Fruit fly (Drosophila melanogaster) whole organism, embryonic: ENCODE measurements around the gene CG6066.

ENCODE experiments used
- Blimp-1 ChIP-seq: fragments of 200-800 bp; sonication (Bioruptor generic); optimal IDR thresholded peaks from 3 replicates; lab custom pipeline; 2018; ENCODE audit warnings: missing biosample characterization, missing genetic modification characterization, mild to moderate bottlenecking, moderate library complexity, missing genetic modification reagents
- CG10979 ChIP-seq: fragments of 200-800 bp; sonication (Bioruptor generic); optimal IDR thresholded peaks from 2 replicates; lab custom pipeline; 2018; ENCODE audit warnings: missing biosample characterization, mild to moderate bottlenecking, missing genetic modification characterization, moderate library complexity
- CG12155 ChIP-seq: fragments of 200-800 bp; sonication (Bioruptor generic); optimal IDR thresholded peaks from 3 replicates; lab custom pipeline; 2016; ENCODE audit warnings: missing biosample characterization, missing genetic modification characterization
- CG13775 ChIP-seq: fragments of 200-800 bp; sonication (Bioruptor generic); optimal IDR thresholded peaks from 3 replicates; lab custom pipeline; 2017; ENCODE audit warnings: missing biosample characterization, mild to moderate bottlenecking, missing genetic modification characterization
- CG15514 ChIP-seq: fragments of 200-800 bp; sonication (Bioruptor generic); optimal IDR thresholded peaks from 3 replicates; lab custom pipeline; 2017; ENCODE audit warnings: missing biosample characterization, missing genetic modification characterization, mild to moderate bottlenecking, moderate library complexity, missing genetic modification reagents
- CG17912 ChIP-seq: fragments of 200-800 bp; sonication (Bioruptor generic); optimal IDR thresholded peaks from 2 replicates; lab custom pipeline; 2018; ENCODE audit warnings: missing biosample characterization, mild to moderate bottlenecking, missing genetic modification characterization
- CG2129 ChIP-seq: fragments of 200-800 bp; sonication (Bioruptor generic); IDR thresholded peaks from 2 replicates; pipeline ENCODE4 v1.3.6; 2022; ENCODE audit warnings: missing biosample characterization, missing genetic modification characterization; ENCODE audit not compliant: partially characterized antibody
- CG2199 ChIP-seq: fragments of 200-800 bp; sonication (Bioruptor generic); IDR thresholded peaks from 3 replicates; pipeline ENCODE4 v1.3.6; 2022; ENCODE audit warnings: missing biosample characterization, missing genetic modification characterization
- CG3163 ChIP-seq: fragments of 200-800 bp; sonication (Bioruptor generic); optimal IDR thresholded peaks from 3 replicates; lab custom pipeline; 2016; ENCODE audit warnings: missing biosample characterization, missing genetic modification characterization
- CG3995 ChIP-seq: fragments of 200-800 bp; sonication (Bioruptor generic); optimal IDR thresholded peaks from 3 replicates; lab custom pipeline; 2016; ENCODE audit warnings: missing biosample characterization, missing genetic modification characterization
- CG4707 ChIP-seq: fragments of 200-800 bp; sonication (Bioruptor generic); optimal IDR thresholded peaks from 2 replicates; lab custom pipeline; 2018; ENCODE audit warnings: missing biosample characterization, mild to moderate bottlenecking, missing genetic modification characterization, moderate library complexity
- CG5953 ChIP-seq: fragments of 200-800 bp; sonication (Bioruptor generic); IDR thresholded peaks from 2 replicates; pipeline ENCODE4 v1.3.6; 2022; ENCODE audit warnings: missing biosample characterization, missing genetic modification characterization
- CG6175 ChIP-seq: fragments of 200-800 bp; sonication (Bioruptor generic); IDR thresholded peaks from 3 replicates; pipeline ENCODE4 v1.3.6; 2022; ENCODE audit warnings: missing biosample characterization, missing genetic modification characterization
- CG6791 ChIP-seq: fragments of 200-800 bp; sonication (Bioruptor generic); IDR thresholded peaks from 3 replicates; pipeline ENCODE4 v1.3.6; 2022; ENCODE audit warnings: missing biosample characterization, missing genetic modification characterization; ENCODE audit not compliant: partially characterized antibody
- CTCF ChIP-seq: fragments of 200-800 bp; sonication (Bioruptor generic); optimal IDR thresholded peaks from 2 replicates; lab custom pipeline; 2017; ENCODE audit warnings: missing biosample characterization, mild to moderate bottlenecking, missing genetic modification characterization, moderate library complexity
- Dll ChIP-seq: fragments of 200-800 bp; sonication (Bioruptor generic); IDR thresholded peaks from 4 replicates; pipeline ENCODE4 v1.3.6; 2022; ENCODE audit warnings: missing biosample characterization, missing genetic modification characterization; ENCODE audit not compliant: partially characterized antibody
- Fer3 ChIP-seq: fragments of 200-800 bp; sonication (Bioruptor generic); optimal IDR thresholded peaks from 2 replicates; lab custom pipeline; 2018; ENCODE audit warnings: missing biosample characterization, mild to moderate bottlenecking, missing genetic modification characterization, moderate library complexity
- Hr78 ChIP-seq, 2 experiments: fragments of 200-800 bp in 1 of 2; fragments of >200 bp in 1 of 2; sonication (Bioruptor generic) in 1 of 2; optimal IDR thresholded peaks; 2 replicates each; lab custom pipeline; 2017 to 2019; ENCODE audit warnings: missing biosample characterization in 2 of 2, missing genetic modification characterization in 2 of 2, mild to moderate bottlenecking in 1 of 2, moderate library complexity in 1 of 2
- Neu2 ChIP-seq: fragments of 200-800 bp; sonication (Bioruptor generic); optimal IDR thresholded peaks from 3 replicates; lab custom pipeline; 2016; ENCODE audit warnings: missing biosample characterization, missing genetic modification characterization, borderline replicate concordance
- Pdp1 ChIP-seq, 2 experiments: fragments of 200-800 bp; sonication (Bioruptor generic); optimal IDR thresholded peaks; 3 replicates each; lab custom pipeline; 2016; ENCODE audit warnings: missing biosample characterization in 2 of 2, missing genetic modification characterization in 2 of 2, mild to moderate bottlenecking in 1 of 2, moderate library complexity in 1 of 2
- Poxn ChIP-seq: fragments of 200-800 bp; sonication (Bioruptor generic); IDR thresholded peaks from 2 replicates; pipeline ENCODE4 v1.3.6; 2022; ENCODE audit warnings: missing biosample characterization, missing genetic modification characterization
- Sox102F ChIP-seq: fragments of 200-800 bp; sonication (Bioruptor generic); optimal IDR thresholded peaks from 2 replicates; lab custom pipeline; 2018; ENCODE audit warnings: missing biosample characterization, mild to moderate bottlenecking, missing genetic modification characterization, moderate library complexity
- Sry-δ ChIP-seq: fragments of 200-800 bp; sonication (Bioruptor generic); optimal IDR thresholded peaks from 2 replicates; lab custom pipeline; 2016; ENCODE audit warnings: missing biosample characterization, missing genetic modification characterization
- Ssrp ChIP-seq: fragments of 200-800 bp; sonication (Bioruptor generic); optimal IDR thresholded peaks from 2 replicates; lab custom pipeline; 2018; ENCODE audit warnings: missing biosample characterization, mild to moderate bottlenecking, missing genetic modification characterization, moderate library complexity
- Trl ChIP-seq, 3 experiments: fragments of >200 bp in 2 of 3; fragments of 200-800 bp in 1 of 3; sonication (Bioruptor generic) in 1 of 3; optimal IDR thresholded peaks; 2 replicates in 1 of 3; 3 replicates in 2 of 3; lab custom pipeline; 2016 to 2017; ENCODE audit warnings: missing biosample characterization in 1 of 3, missing genetic modification characterization in 1 of 3
- ap ChIP-seq: fragments of 200-800 bp; sonication (Bioruptor generic); IDR thresholded peaks from 2 replicates; pipeline ENCODE4 v1.3.6; 2022; ENCODE audit warnings: missing biosample characterization, missing genetic modification characterization
- bbx ChIP-seq: fragments of 200-800 bp; sonication (Bioruptor generic); IDR thresholded peaks from 2 replicates; pipeline ENCODE4 v1.3.6; 2022; ENCODE audit warnings: missing biosample characterization, missing genetic modification characterization; ENCODE audit not compliant: partially characterized antibody
- dmrt99B ChIP-seq: fragments of 200-800 bp; sonication (Bioruptor generic); optimal IDR thresholded peaks from 2 replicates; lab custom pipeline; 2018; ENCODE audit warnings: missing biosample characterization, mild to moderate bottlenecking, missing genetic modification characterization, moderate library complexity
- dpn ChIP-seq, 2 experiments: fragments of 200-800 bp; sonication (Bioruptor generic); optimal IDR thresholded peaks; 3 replicates each; lab custom pipeline; 2016; ENCODE audit warnings: missing biosample characterization in 2 of 2, missing genetic modification characterization in 2 of 2
- dysf ChIP-seq: fragments of 200-800 bp; sonication (Bioruptor generic); IDR thresholded peaks from 3 replicates; pipeline ENCODE4 v1.3.6; 2022; ENCODE audit warnings: missing biosample characterization, missing genetic modification characterization
- grn ChIP-seq: fragments of 200-800 bp; sonication (Bioruptor generic); optimal IDR thresholded peaks from 3 replicates; lab custom pipeline; 2017; ENCODE audit warnings: missing biosample characterization, missing genetic modification characterization
- gt ChIP-seq: fragments of 200-800 bp; sonication (Bioruptor generic); IDR thresholded peaks from 2 replicates; pipeline ENCODE4 v1.3.6; 2022; ENCODE audit warnings: missing biosample characterization, missing genetic modification characterization
- kni ChIP-seq: fragments of 200-800 bp; sonication (Bioruptor generic); optimal IDR thresholded peaks from 3 replicates; lab custom pipeline; 2017; ENCODE audit warnings: mild to moderate bottlenecking, missing biosample characterization, missing genetic modification reagents, missing genetic modification characterization
- lab ChIP-seq: fragments of 200-800 bp; sonication (Bioruptor generic); optimal IDR thresholded peaks from 3 replicates; lab custom pipeline; 2017; ENCODE audit warnings: missing biosample characterization, missing genetic modification characterization, mild to moderate bottlenecking, moderate library complexity, missing genetic modification reagents
- nmo ChIP-seq: fragments of 200-800 bp; sonication (Bioruptor generic); optimal IDR thresholded peaks from 2 replicates; lab custom pipeline; 2018; ENCODE audit warnings: missing biosample characterization, mild to moderate bottlenecking, missing genetic modification characterization, moderate library complexity
- pros ChIP-seq: fragments of 200-800 bp; sonication (Bioruptor generic); optimal IDR thresholded peaks from 3 replicates; lab custom pipeline; 2019; ENCODE audit warnings: missing biosample characterization, mild to moderate bottlenecking, missing genetic modification characterization, moderate library complexity
- psq ChIP-seq: fragments of 200-800 bp; sonication (Bioruptor generic); optimal IDR thresholded peaks from 2 replicates; lab custom pipeline; 2017; ENCODE audit warnings: missing biosample characterization, missing genetic modification characterization
- run ChIP-seq: fragments of 200-800 bp; sonication (Bioruptor generic); optimal IDR thresholded peaks from 3 replicates; lab custom pipeline; 2018; ENCODE audit warnings: missing biosample characterization, mild to moderate bottlenecking, missing genetic modification characterization
- sens ChIP-seq: fragments of 200-800 bp; sonication (Bioruptor generic); peaks from one replicate; lab custom pipeline; 2016; ENCODE audit warnings: missing biosample characterization, missing genetic modification characterization
- sima ChIP-seq: fragments of 200-800 bp; sonication (Bioruptor generic); optimal IDR thresholded peaks from 2 replicates; lab custom pipeline; 2016; ENCODE audit warnings: missing biosample characterization, missing genetic modification characterization
- tup ChIP-seq: fragments of 200-800 bp; sonication (Bioruptor generic); optimal IDR thresholded peaks from 2 replicates; lab custom pipeline; 2016; ENCODE audit warnings: missing biosample characterization, mild to moderate bottlenecking, missing genetic modification characterization, moderate library complexity
- vvl ChIP-seq: fragments of 200-800 bp; sonication (Bioruptor generic); IDR thresholded peaks from 2 replicates; pipeline ENCODE4 v1.3.6; 2022; ENCODE audit warnings: missing biosample characterization, missing genetic modification characterization
- z ChIP-seq: fragments of 200-800 bp; sonication (Bioruptor generic); IDR thresholded peaks from 3 replicates; pipeline ENCODE4 v1.3.6; 2022; ENCODE audit warnings: missing biosample characterization, missing genetic modification characterization
- zen2 ChIP-seq: fragments of 200-800 bp; sonication (Bioruptor generic); IDR thresholded peaks from 3 replicates; pipeline ENCODE4 v1.3.6; 2022; ENCODE audit warnings: missing biosample characterization, missing genetic modification characterization; ENCODE audit not compliant: partially characterized antibody

The CG6066 gene

dm6 chr3R:27082752-27083151 is 33.8 kb downstream of the CG6066 start (continued):
- TF ChIP-seq CG2199 (GFP tag; lab: Robert Waterston, UW) (0 out of 3 replicates have a peak, but pooled peaks have one; percentile 35), Ssrp (tag; lab: Kevin White, UChicago) (no peak), CG5953 (GFP tag; lab: Robert Waterston, UW) (no peak), CG6791 (peak; percentile 58; the same call in 2 of the 3 replicates), CG15514 (no peak), psq (GFP tag; lab: Kevin White, UChicago) (no peak), sens (peak; percentile 50), CTCF (GFP tag; lab: Kevin White, UChicago) (peak; percentile 80), ap (GFP tag; lab: Robert Waterston, UW) (no peak), run (tag; lab: Kevin White, UChicago) (no peak), bbx (GFP tag; lab: Robert Waterston, UW) (no peak), dmrt99B (tag; lab: Kevin White, UChicago) (no peak), Neu2 (GFP tag; lab: Kevin White, UChicago) (no peak), vvl (GFP tag; lab: Robert Waterston, UW) (no peak)

DNA sequence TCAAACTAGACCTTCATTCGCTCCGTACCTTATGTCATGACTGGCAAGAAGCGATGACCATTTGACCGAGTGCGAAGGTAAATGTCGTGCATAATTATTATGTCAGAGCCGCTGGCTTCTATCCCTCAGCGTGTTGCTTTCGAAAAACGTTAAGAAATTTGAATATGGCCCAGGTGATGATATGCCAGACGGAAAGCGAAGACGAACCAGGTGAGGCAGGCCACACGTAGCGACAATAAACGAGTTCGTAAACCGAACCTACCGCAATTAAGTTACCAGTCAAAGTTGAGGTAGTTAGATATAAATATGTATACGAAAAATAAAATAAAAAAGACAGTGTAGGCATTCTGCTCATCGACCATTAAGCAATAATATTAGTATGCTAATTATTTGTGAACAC is 39.9 kb downstream of the CG6066 start:
- TF ChIP-seq lab: no peak
- no peak for TF ChIP-seq sima (GFP tag; lab: Kevin White, UChicago)
- peak; percentile 9 for TF ChIP-seq kni (GFP tag; lab: Kevin White, UChicago)
- no peak for TF ChIP-seq CG10979 (tag; lab: Kevin White, UChicago)
- peak; percentile 79 for TF ChIP-seq vvl (GFP tag; lab: Robert Waterston, UW)
- TF ChIP-seq Blimp-1: peak; percentile 94
- peak in 1 of 2 experiments; percentile 80 for TF ChIP-seq Pdp1 (GFP tag; optimal IDR thresholded peaks at IDR 0.05; lab: Kevin White, UChicago)
- TF ChIP-seq CG13775 (GFP tag; lab: Kevin White, UChicago): no peak
- no peak for TF ChIP-seq CG17912
- TF ChIP-seq Hr78 (GFP tag; optimal IDR thresholded peaks at IDR 0.05; lab: Kevin White, UChicago): peak in 1 of 2 experiments; percentile 70
- TF ChIP-seq pros (GFP tag; lab: Kevin White, UChicago): peak; percentile 28

- TF ChIP-seq tup (GFP tag; lab: Kevin White, UChicago): no peak
- TF ChIP-seq Blimp-1: peak; percentile 57
- peak; percentile 86 for TF ChIP-seq CG3163 (GFP tag; lab: Kevin White, UChicago)
- TF ChIP-seq Trl (optimal IDR thresholded peaks at IDR 0.05; lab: Kevin White, UChicago): peak in 1 of 2 experiments; percentile 49
- no peak for TF ChIP-seq Trl (GFP tag; optimal IDR thresholded peaks at IDR 0.05; lab: Kevin White, UChicago)
- TF ChIP-seq z: peak; percentile 73; the same call in 2 of the 3 replicates
- peak; percentile 44 for TF ChIP-seq sens
- no peak for TF ChIP-seq Sox102F (GFP tag; lab: Kevin White, UChicago)
These were observed 40.8 kb downstream of the CG6066 start, which contains the start of gene CG14257 for dm6 chr3R:27075694-27076093. Gene CG14257 (plus strand): TSS chr3R:27075870.

DNA sequence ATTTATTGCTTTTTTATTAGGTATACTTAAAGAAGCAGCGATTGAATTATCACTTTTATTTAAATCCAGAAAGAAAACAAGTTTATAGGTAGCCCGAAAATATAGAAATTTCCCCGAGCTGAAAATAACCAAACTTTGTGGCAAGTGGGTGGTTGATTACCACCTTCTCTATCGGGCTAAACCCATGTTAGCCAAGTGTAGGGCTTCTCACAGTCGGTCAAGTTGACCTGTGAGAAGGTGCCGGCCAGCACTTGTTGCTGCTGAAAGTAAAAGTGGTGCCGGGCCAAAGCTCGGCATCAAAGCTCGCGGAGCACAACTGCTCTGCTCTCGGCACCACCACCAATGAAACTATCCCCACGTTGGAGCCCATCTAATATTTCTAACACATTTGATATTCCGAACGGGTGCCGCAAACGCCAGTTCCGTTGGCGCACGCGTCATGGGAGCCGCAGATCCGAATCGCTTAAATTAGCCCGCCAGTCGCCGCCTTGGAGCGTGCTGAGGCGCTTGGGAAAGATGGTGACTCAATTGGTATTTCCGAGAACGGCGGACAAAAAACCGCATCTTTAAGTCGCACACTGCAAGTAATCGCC is 45.5 kb downstream of the CG6066 start:
- TF ChIP-seq dpn (GFP tag; optimal IDR thresholded peaks at IDR 0.05; lab: Kevin White, UChicago): peak in 1 of 2 experiments; percentile 19
- TF ChIP-seq dysf (GFP tag; lab: Robert Waterston, UW): peak; percentile 33; the same call in 2 of the 3 replicates
- TF ChIP-seq Poxn (GFP tag; lab: Robert Waterston, UW): no peak
- TF ChIP-seq CG12155 (GFP tag; lab: Kevin White, UChicago): no peak
- TF ChIP-seq CG4707 (GFP tag; lab: Kevin White, UChicago): no peak
- TF ChIP-seq nmo (GFP tag; lab: Kevin White, UChicago): no peak
- TF ChIP-seq gt (GFP tag; lab: Robert Waterston, UW): no peak
- peak; percentile 1 for TF ChIP-seq Fer3 (tag; lab: Kevin White, UChicago)
- TF ChIP-seq zen2 (GFP tag; lab: Robert Waterston, UW): no peak
- no peak for TF ChIP-seq Sry-δ (GFP tag; lab: Kevin White, UChicago)
- TF ChIP-seq CG6175 (GFP tag; lab: Robert Waterston, UW): peak; percentile 36; the same call in 1 of the 3 replicates
- TF ChIP-seq grn: peak; percentile 14
- 0 out of 4 replicates have a peak, but pooled peaks have one; percentile 16 for TF ChIP-seq Dll (GFP tag; lab: Robert Waterston, UW)
- peak; percentile 8 for TF ChIP-seq dmrt99B (tag; lab: Kevin White, UChicago)
- TF ChIP-seq CG2129: no peak
- no peak for TF ChIP-seq CG3995 (GFP tag; lab: Kevin White, UChicago)
